Worm (Caenorhabditis elegans): ENCODE results near the gene asd-1.
A peak's percentile ranks its signal among the peaks of the same experiment; 100 is the strongest.

The asd-1 gene

DNA sequence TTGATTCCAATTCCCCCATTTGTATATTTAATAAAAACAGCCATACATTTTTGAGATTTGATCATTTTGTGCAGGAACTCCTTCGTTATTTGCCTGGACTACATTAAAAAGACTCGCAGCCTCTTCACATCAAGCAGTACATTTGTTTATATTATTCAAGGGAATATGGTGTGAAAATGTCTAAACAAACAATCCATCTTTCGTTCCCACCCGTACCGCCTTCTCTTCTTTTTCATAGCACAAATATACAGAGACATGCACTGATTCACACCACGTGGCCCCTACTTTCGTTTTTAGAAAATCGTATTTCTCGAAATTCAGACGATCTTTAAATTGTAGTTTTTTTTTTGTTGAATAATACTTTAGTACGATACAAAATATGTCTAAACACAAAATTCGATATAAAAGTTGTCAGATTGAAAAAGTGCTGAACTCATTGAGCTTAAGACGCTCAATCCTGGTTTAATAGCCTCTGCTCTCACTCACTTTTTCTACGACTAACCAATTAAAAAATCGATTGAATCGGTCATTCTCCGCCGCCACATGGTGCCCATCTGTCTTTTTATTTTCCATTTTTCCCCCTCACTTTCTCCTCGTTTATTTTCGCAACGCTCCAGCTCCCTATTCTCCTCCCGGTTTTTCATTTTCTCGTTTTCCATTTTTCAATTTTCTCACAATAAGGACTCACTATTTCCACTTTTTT lies 1.6 kb upstream of the asd-1 start:
- TF ChIP-seq lin-13 (GFP tag; optimal IDR thresholded peaks at IDR 0.05) (peak; percentile 68), ztf-1 (GFP tag; conservative IDR thresholded peaks at IDR 0.05) (no peak), nhr-21 (tag; optimal IDR thresholded peaks at IDR 0.05) (peak; percentile 82), ZK546.5 (tag; optimal IDR thresholded peaks at IDR 0.05) (no peak), gmeb-1 (tag; optimal IDR thresholded peaks at IDR 0.05) (peak; percentile 50), crh-2 (tag; optimal IDR thresholded peaks at IDR 0.05) (peak; percentile 72), lin-11 (tag; optimal IDR thresholded peaks at IDR 0.05) (no peak), unc-62 (GFP tag; optimal IDR thresholded peaks at IDR 0.05) (no peak), peb-1 (tag; optimal IDR thresholded peaks at IDR 0.05) (no peak), sma-9 (GFP tag; optimal IDR thresholded peaks at IDR 0.05) (peak; percentile 40), sma-9 (tag; optimal IDR thresholded peaks at IDR 0.05) (no peak), ztf-11 (tag; optimal IDR thresholded peaks at IDR 0.05) (no peak), nhr-11 (tag; optimal IDR thresholded peaks at IDR 0.05) (no peak), ama-1 (optimal IDR thresholded peaks at IDR 0.05) (peak; percentile 91), sma-3 (GFP tag; optimal IDR thresholded peaks at IDR 0.05) (peak; percentile 30), fos-1 (tag; optimal IDR thresholded peaks at IDR 0.05) (peak; percentile 5), ztf-4 (tag; optimal IDR thresholded peaks at IDR 0.05) (peak; percentile 88), nhr-25 (tag; optimal IDR thresholded peaks at IDR 0.05) (peak; percentile 38), C34F6.9 (tag; optimal IDR thresholded peaks at IDR 0.05) (no peak), nhr-6 (tag; optimal IDR thresholded peaks at IDR 0.05) (peak; percentile 28), lsy-2 (tag; optimal IDR thresholded peaks at IDR 0.05) (peak; percentile 44 to 70), zag-1 (tag; optimal IDR thresholded peaks at IDR 0.05) (peak; percentile 10), F13H6.1 (tag; optimal IDR thresholded peaks at IDR 0.05) (peak; percentile 21), sem-4 (tag; optimal IDR thresholded peaks at IDR 0.05) (no peak), Y55F3AM.14 (GFP tag; optimal IDR thresholded peaks at IDR 0.05) (peak; percentile 38), ceh-16 (tag; optimal IDR thresholded peaks at IDR 0.05) (no peak), nhr-129 (tag; optimal IDR thresholded peaks at IDR 0.05) (peak; percentile 56), unc-55 (GFP tag; optimal IDR thresholded peaks at IDR 0.05) (peak; percentile 31)

DNA sequence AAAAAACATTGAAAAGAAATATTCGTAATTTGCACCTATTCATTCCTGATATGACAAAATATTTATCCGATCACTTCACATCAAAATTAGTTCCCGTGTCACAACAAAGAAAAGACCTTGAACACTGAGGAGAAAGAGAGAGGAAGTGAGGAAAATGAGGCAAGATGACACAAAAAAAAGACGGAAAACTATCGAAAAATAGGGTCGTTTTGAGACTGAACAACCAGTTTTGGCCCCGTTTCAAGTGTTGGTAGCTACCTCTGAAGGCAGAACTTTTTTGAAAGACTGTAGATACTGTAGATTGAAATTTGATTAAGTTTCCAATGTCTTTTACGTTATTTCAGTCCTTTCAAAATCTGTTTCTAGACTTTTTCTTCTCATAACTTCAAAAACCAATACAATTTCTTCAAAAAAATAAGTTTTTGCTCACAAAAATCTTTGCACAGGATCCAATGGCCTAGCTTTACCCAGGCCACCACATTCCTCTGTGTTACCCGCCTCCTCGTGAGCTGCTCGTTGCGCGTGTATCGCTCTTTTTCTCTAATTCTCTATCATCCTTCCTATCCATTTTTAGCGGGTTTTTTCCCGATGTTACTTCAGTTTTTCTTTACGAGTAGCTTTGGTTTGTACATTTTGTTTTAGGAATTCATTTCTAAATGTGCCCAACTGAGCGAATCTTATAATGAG lies 641 bp upstream of the asd-1 start:
- TF ChIP-seq lin-11 (tag; optimal IDR thresholded peaks at IDR 0.05), result peak; percentile 47
- peak; percentile 46 for TF ChIP-seq ama-1 (optimal IDR thresholded peaks at IDR 0.05)
- TF ChIP-seq sem-4 (tag; optimal IDR thresholded peaks at IDR 0.05), result no peak
- TF ChIP-seq F13H6.1 (tag; optimal IDR thresholded peaks at IDR 0.05), result peak; percentile 22
- TF ChIP-seq zag-1 (tag; optimal IDR thresholded peaks at IDR 0.05), result no peak
- no peak for TF ChIP-seq unc-62 (GFP tag; optimal IDR thresholded peaks at IDR 0.05)
- TF ChIP-seq C34F6.9 (tag; optimal IDR thresholded peaks at IDR 0.05), result peak; percentile 89
- TF ChIP-seq gmeb-1 (tag; optimal IDR thresholded peaks at IDR 0.05), result no peak
- peak; percentile 88 for TF ChIP-seq unc-55 (GFP tag; optimal IDR thresholded peaks at IDR 0.05)
- peak; percentile 44 for TF ChIP-seq mab-5 (tag; optimal IDR thresholded peaks at IDR 0.05)
- TF ChIP-seq ZK546.5 (tag; optimal IDR thresholded peaks at IDR 0.05), result no peak
- TF ChIP-seq sma-9 (GFP tag; optimal IDR thresholded peaks at IDR 0.05), result peak; percentile 60
- TF ChIP-seq sma-9 (tag; optimal IDR thresholded peaks at IDR 0.05), result no peak
- TF ChIP-seq unc-39 (tag; optimal IDR thresholded peaks at IDR 0.05), result no peak
- TF ChIP-seq fos-1 (tag; optimal IDR thresholded peaks at IDR 0.05), result peak; percentile 25
- TF ChIP-seq nhr-129 (tag; optimal IDR thresholded peaks at IDR 0.05), result peak; percentile 58
- TF ChIP-seq crh-2 (tag; optimal IDR thresholded peaks at IDR 0.05), result peak; percentile 77
- TF ChIP-seq ztf-4 (tag; optimal IDR thresholded peaks at IDR 0.05), result no peak
- TF ChIP-seq nhr-21 (tag; optimal IDR thresholded peaks at IDR 0.05), result peak; percentile 22
- peak; percentile 46 for TF ChIP-seq lin-13 (GFP tag; optimal IDR thresholded peaks at IDR 0.05)
- peak; percentile 89 to 91 for TF ChIP-seq mdl-1 (tag; optimal IDR thresholded peaks at IDR 0.05)
- no peak for TF ChIP-seq ceh-16 (tag; optimal IDR thresholded peaks at IDR 0.05)
- peak; percentile 28 to 80 for TF ChIP-seq lsy-2 (tag; optimal IDR thresholded peaks at IDR 0.05)

DNA sequence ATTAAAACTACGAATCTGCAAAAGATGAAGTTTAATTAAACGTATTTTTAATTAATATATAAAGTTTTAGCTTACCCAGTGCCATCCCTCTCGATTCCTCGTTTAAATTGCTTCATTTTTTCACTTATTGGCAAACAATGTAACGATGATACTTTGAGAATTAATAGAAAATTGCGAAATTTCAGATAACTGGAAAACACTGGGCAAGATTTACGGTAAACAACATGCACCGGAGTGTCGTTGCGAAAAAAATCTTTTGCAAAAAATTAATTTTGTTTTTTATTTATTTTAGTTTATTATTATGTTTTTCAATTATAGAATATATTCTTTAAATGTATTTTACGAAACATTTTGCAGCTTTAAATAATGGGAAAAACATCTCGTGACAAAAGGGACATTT lies 7.0 kb downstream of the asd-1 start, which contains the start of the genes pelo-1 and R74.7:
TSS of gene pelo-1 (minus strand) at position 151 of the 400 bp plus-strand sequence.
TSS of gene R74.7 (plus strand) at position 358 of the 400 bp plus-strand sequence.
- TF ChIP-seq crh-2 (tag; optimal IDR thresholded peaks at IDR 0.05) (peak; percentile 9), unc-62 (GFP tag; optimal IDR thresholded peaks at IDR 0.05) (no peak), Y55F3AM.14 (GFP tag; optimal IDR thresholded peaks at IDR 0.05) (no peak), C34F6.9 (tag; optimal IDR thresholded peaks at IDR 0.05) (peak; percentile 61), R02D3.7 (tag; optimal IDR thresholded peaks at IDR 0.05) (peak; percentile 55), nhr-6 (tag; optimal IDR thresholded peaks at IDR 0.05) (no peak), lsy-2 (tag; optimal IDR thresholded peaks at IDR 0.05) (peak in 1 of 2 experiments; percentile 61), unc-55 (GFP tag; optimal IDR thresholded peaks at IDR 0.05) (peak; percentile 86), nhr-25 (tag; optimal IDR thresholded peaks at IDR 0.05) (peak; percentile 5), gmeb-1 (tag; optimal IDR thresholded peaks at IDR 0.05) (peak; percentile 6), lin-11 (tag; optimal IDR thresholded peaks at IDR 0.05) (no peak), fos-1 (tag; optimal IDR thresholded peaks at IDR 0.05) (peak; percentile 12)
